Fruit fly (Drosophila melanogaster) whole organism, prepupa: ENCODE results near the gene CG9760.

Experiments used
- Blimp-1 ChIP-seq: fragments of 200-800 bp; sonication (Bioruptor generic); optimal IDR thresholded peaks from 3 replicates; lab custom pipeline; 2017; ENCODE audit warnings: missing biosample characterization, missing genetic modification characterization, mild to moderate bottlenecking, moderate library complexity, missing genetic modification reagents
- CG10631 ChIP-seq: fragments of 200-800 bp; sonication (Bioruptor generic); optimal IDR thresholded peaks from 2 replicates; lab custom pipeline; 2016; ENCODE audit warnings: missing biosample characterization, missing genetic modification characterization
- CG10669 ChIP-seq: fragments of 200-800 bp; sonication (Bioruptor generic); optimal IDR thresholded peaks from 3 replicates; lab custom pipeline; 2018; ENCODE audit warnings: missing biosample characterization, mild to moderate bottlenecking, missing genetic modification characterization, moderate library complexity
- CG11294 ChIP-seq: fragments of 200-800 bp; sonication (Bioruptor generic); IDR thresholded peaks from 2 replicates; pipeline ENCODE4 v1.3.6; 2022; ENCODE audit warnings: missing biosample characterization, missing genetic modification characterization
- CG11902 ChIP-seq: fragments of 200-800 bp; sonication (Bioruptor generic); optimal IDR thresholded peaks from 3 replicates; lab custom pipeline; 2016; ENCODE audit warnings: missing biosample characterization, missing genetic modification characterization
- CG1621 ChIP-seq: fragments of 200-800 bp; sonication (Bioruptor generic); optimal IDR thresholded peaks from 3 replicates; lab custom pipeline; 2018; ENCODE audit warnings: missing biosample characterization, mild to moderate bottlenecking, missing genetic modification characterization
- CG16779 ChIP-seq: fragments of 200-800 bp; sonication (Bioruptor generic); optimal IDR thresholded peaks from 3 replicates; lab custom pipeline; 2017; ENCODE audit warnings: missing biosample characterization, mild to moderate bottlenecking, missing genetic modification characterization
- CG31627 ChIP-seq: fragments of 200-800 bp; sonication (Bioruptor generic); optimal IDR thresholded peaks from 3 replicates; lab custom pipeline; 2016; ENCODE audit warnings: missing biosample characterization, missing genetic modification characterization
- CG34406 ChIP-seq: fragments of 200-800 bp; sonication (Bioruptor generic); optimal IDR thresholded peaks from 3 replicates; lab custom pipeline; 2016; ENCODE audit warnings: missing biosample characterization, missing genetic modification characterization
- CG4318 ChIP-seq: fragments of 200-800 bp; sonication (Bioruptor generic); optimal IDR thresholded peaks from 3 replicates; lab custom pipeline; 2017; ENCODE audit warnings: missing biosample characterization, mild to moderate bottlenecking, missing genetic modification characterization
- CG6163 ChIP-seq: fragments of 200-800 bp; sonication (Bioruptor generic); IDR thresholded peaks from 3 replicates; pipeline ENCODE4 v1.3.6; 2022; ENCODE audit warnings: missing biosample characterization, missing genetic modification characterization
- CG6792 ChIP-seq: fragments of 200-800 bp; sonication (Bioruptor generic); optimal IDR thresholded peaks from 3 replicates; lab custom pipeline; 2016; ENCODE audit warnings: missing biosample characterization, missing genetic modification characterization
- CG6808 ChIP-seq: fragments of 200-800 bp; sonication (Bioruptor generic); optimal IDR thresholded peaks from 3 replicates; lab custom pipeline; 2017; ENCODE audit warnings: missing biosample characterization, missing genetic modification characterization, mild to moderate bottlenecking, moderate library complexity, missing genetic modification reagents
- CG6854 ChIP-seq: fragments of 200-800 bp; sonication (Bioruptor generic); optimal IDR thresholded peaks from 2 replicates; lab custom pipeline; 2017; ENCODE audit warnings: missing biosample characterization, mild to moderate bottlenecking, missing genetic modification characterization
- CG8119 ChIP-seq: fragments of 200-800 bp; sonication (Bioruptor generic); IDR thresholded peaks from 3 replicates; pipeline ENCODE4 v1.3.6; 2022; ENCODE audit warnings: missing biosample characterization, missing genetic modification characterization
- CG8319 ChIP-seq: fragments of 200-800 bp; sonication (Bioruptor generic); optimal IDR thresholded peaks from 3 replicates; lab custom pipeline; 2016; ENCODE audit warnings: missing biosample characterization, missing genetic modification characterization
- Eip75B ChIP-seq: fragments of 200-800 bp; sonication (Bioruptor generic); optimal IDR thresholded peaks from 3 replicates; lab custom pipeline; 2016; ENCODE audit warnings: missing biosample characterization, missing genetic modification characterization
- Eip78C ChIP-seq: fragments of 200-800 bp; sonication (Bioruptor generic); peaks from one replicate; lab custom pipeline; 2016; ENCODE audit warnings: missing biosample characterization, missing genetic modification characterization
- Ets96B ChIP-seq: fragments of 200-800 bp; optimal IDR thresholded peaks from 2 replicates; lab custom pipeline; 2019; ENCODE audit warnings: missing biosample characterization, mild to moderate bottlenecking, missing genetic modification characterization, moderate library complexity
- Gug ChIP-seq: fragments of 200-800 bp; sonication (Bioruptor generic); IDR thresholded peaks from 2 replicates; pipeline ENCODE4 v1.3.6; 2022; ENCODE audit warnings: missing biosample characterization, missing genetic modification characterization
- Hr39 ChIP-seq: fragments of 200-800 bp; sonication (Bioruptor generic); optimal IDR thresholded peaks from 2 replicates; lab custom pipeline; 2016; ENCODE audit warnings: missing biosample characterization, missing genetic modification characterization
- Lpt ChIP-seq: fragments of 200-800 bp; sonication (Bioruptor generic); optimal IDR thresholded peaks from 3 replicates; lab custom pipeline; 2016; ENCODE audit warnings: missing biosample characterization, missing genetic modification characterization
- Sox102F ChIP-seq: fragments of 200-800 bp; sonication (Bioruptor generic); optimal IDR thresholded peaks from 2 replicates; lab custom pipeline; 2016; ENCODE audit warnings: missing biosample characterization, mild to moderate bottlenecking, missing genetic modification characterization
- Sox14 ChIP-seq: fragments of 200-800 bp; sonication (Bioruptor generic); optimal IDR thresholded peaks from 3 replicates; lab custom pipeline; 2016; ENCODE audit warnings: missing biosample characterization, missing genetic modification characterization
- Sox15 ChIP-seq: fragments of 200-800 bp; sonication (Bioruptor generic); optimal IDR thresholded peaks from 3 replicates; lab custom pipeline; 2016; ENCODE audit warnings: missing biosample characterization, missing genetic modification characterization
- acj6 ChIP-seq: fragments of 200-800 bp; sonication (Bioruptor generic); optimal IDR thresholded peaks from 3 replicates; lab custom pipeline; 2016; ENCODE audit warnings: missing biosample characterization, missing genetic modification characterization
- eg ChIP-seq: fragments of 200-800 bp; sonication (Bioruptor generic); IDR thresholded peaks from 3 replicates; pipeline ENCODE4 v1.3.6; 2022; ENCODE audit warnings: missing biosample characterization, missing genetic modification characterization
- esn ChIP-seq: fragments of 200-800 bp; sonication (Bioruptor generic); optimal IDR thresholded peaks from 2 replicates; lab custom pipeline; 2016; ENCODE audit warnings: missing biosample characterization, mild to moderate bottlenecking, missing genetic modification characterization, moderate library complexity
- fd59A ChIP-seq: fragments of 200-800 bp; sonication (Bioruptor generic); optimal IDR thresholded peaks from 2 replicates; lab custom pipeline; 2017; ENCODE audit warnings: missing biosample characterization, mild to moderate bottlenecking, missing genetic modification characterization, missing genetic modification reagents
- fd85E ChIP-seq: fragments of 200-800 bp; sonication (Bioruptor generic); optimal IDR thresholded peaks from 3 replicates; lab custom pipeline; 2016; ENCODE audit warnings: missing biosample characterization, missing genetic modification characterization
- fkh ChIP-seq: fragments of 200-800 bp; sonication (Bioruptor generic); optimal IDR thresholded peaks from 3 replicates; lab custom pipeline; 2017; ENCODE audit warnings: missing biosample characterization, mild to moderate bottlenecking, missing genetic modification characterization, moderate library complexity
- ss ChIP-seq, 2 experiments: fragments of 200-800 bp; sonication (Bioruptor generic); optimal IDR thresholded peaks; 2 replicates in 1 of 2; 3 replicates in 1 of 2; lab custom pipeline; 2017 to 2018; ENCODE audit warnings: mild to moderate bottlenecking in 2 of 2, missing biosample characterization in 2 of 2, missing genetic modification characterization in 2 of 2, moderate library complexity in 1 of 2
- svp ChIP-seq: fragments of 200-800 bp; sonication (Bioruptor generic); peaks from one replicate; lab custom pipeline; 2016; ENCODE audit warnings: missing biosample characterization, missing genetic modification characterization
- vri ChIP-seq: fragments of 200-800 bp; sonication (Bioruptor generic); optimal IDR thresholded peaks from 3 replicates; lab custom pipeline; 2016; ENCODE audit warnings: missing biosample characterization, mild to moderate bottlenecking, missing genetic modification characterization

The CG9760 gene

dm6 chr3L:12124138-12124583 is 39.4 kb downstream of the CG9760 start (continued):
- TF ChIP-seq CG10669 (GFP tag; lab: Kevin White, UChicago) = no peak
- TF ChIP-seq esn (GFP tag; lab: Kevin White, UChicago) = no peak
- TF ChIP-seq eg = no peak
- TF ChIP-seq CG6163 (GFP tag; lab: Robert Waterston, UW) = peak; percentile 53; the same call in 2 of the 3 replicates
- no peak for TF ChIP-seq CG31627 (GFP tag; lab: Kevin White, UChicago)
- peak; percentile 3 for TF ChIP-seq vri (GFP tag; lab: Kevin White, UChicago)
- TF ChIP-seq CG1621 (tag; lab: Kevin White, UChicago) = peak; percentile 29
- 0 out of 3 replicates have a peak, but pooled peaks have one; percentile 43 for TF ChIP-seq CG8119 (GFP tag; lab: Robert Waterston, UW)
- no peak for TF ChIP-seq Lpt (GFP tag; lab: Kevin White, UChicago)
- TF ChIP-seq acj6 (GFP tag; lab: Kevin White, UChicago) = no peak
- TF ChIP-seq CG11902 (GFP tag; lab: Kevin White, UChicago) = no peak
- TF ChIP-seq CG8319 (GFP tag; lab: Kevin White, UChicago) = no peak
- TF ChIP-seq CG16779 (tag; lab: Kevin White, UChicago) = peak; percentile 54
- TF ChIP-seq Gug = no peak
- TF ChIP-seq fkh (GFP tag; lab: Kevin White, UChicago) = peak; percentile 95
- TF ChIP-seq fd85E (GFP tag; lab: Kevin White, UChicago) = no peak
- no peak for TF ChIP-seq Sox102F
- peak; percentile 62 to 64 for TF ChIP-seq ss (GFP tag; optimal IDR thresholded peaks at IDR 0.05; lab: Kevin White, UChicago)
- TF ChIP-seq CG4318 (GFP tag; lab: Kevin White, UChicago) = no peak
- no peak for TF ChIP-seq Sox15 (GFP tag; lab: Kevin White, UChicago)

- no peak for TF ChIP-seq Hr39
- no peak for TF ChIP-seq CG6792 (GFP tag; lab: Kevin White, UChicago)
- no peak for TF ChIP-seq esn (GFP tag; lab: Kevin White, UChicago)
- TF ChIP-seq Sox102F = no peak
- TF ChIP-seq fd59A (GFP tag; lab: Kevin White, UChicago) = no peak
Measured at dm6 chr3L:12122891-12123290, 40.6 kb downstream of the CG9760 start.

dm6 chr3L:12119875-12120485 is 43.6 kb downstream of the CG9760 start, which contains the start of gene CG11560:
CG11560 (plus strand) TSS chr3L:12120019.
- TF ChIP-seq CG6792 (GFP tag; lab: Kevin White, UChicago) = no peak
- peak; percentile 20 for TF ChIP-seq Eip78C (GFP tag; lab: Kevin White, UChicago)
- TF ChIP-seq fkh (GFP tag; lab: Kevin White, UChicago) = no peak
- no peak for TF ChIP-seq svp (GFP tag; lab: Kevin White, UChicago)

dm6 chr3L:12118631-12119030 is 44.9 kb downstream of the CG9760 start:
- TF ChIP-seq Sox15 (GFP tag; lab: Kevin White, UChicago) (no peak), Ets96B (tag; lab: Kevin White, UChicago) (no peak), CG10631 (GFP tag; lab: Kevin White, UChicago) (no peak), Sox102F (no peak), svp (GFP tag; lab: Kevin White, UChicago) (peak; percentile 97)

- TF ChIP-seq fd85E (GFP tag; lab: Kevin White, UChicago) (no peak), Eip75B (GFP tag; lab: Kevin White, UChicago) (no peak), fkh (GFP tag; lab: Kevin White, UChicago) (peak; percentile 26), CG11902 (GFP tag; lab: Kevin White, UChicago) (no peak), CG11294 (GFP tag; lab: Robert Waterston, UW) (no peak), CG6808 (GFP tag; lab: Kevin White, UChicago) (no peak), Sox14 (GFP tag; lab: Kevin White, UChicago) (no peak), esn (GFP tag; lab: Kevin White, UChicago) (peak; percentile 17), CG34406 (no peak), CG10631 (GFP tag; lab: Kevin White, UChicago) (no peak), ss (GFP tag; optimal IDR thresholded peaks at IDR 0.05; lab: Kevin White, UChicago) (no peak), fd59A (GFP tag; lab: Kevin White, UChicago) (no peak), CG6854 (GFP tag; lab: Kevin White, UChicago) (no peak), CG8319 (GFP tag; lab: Kevin White, UChicago) (no peak), Eip78C (GFP tag; lab: Kevin White, UChicago) (peak; percentile 46), CG8119 (GFP tag; lab: Robert Waterston, UW) (no peak), Blimp-1 (GFP tag; lab: Kevin White, UChicago) (no peak)
- TF ChIP-seq, all 60 proteins: peak for 3
Measured at dm6 chr3L:12118156-12118555, 45.4 kb downstream of the CG9760 start, which contains the start of gene ssp. ssp (plus strand) TSS chr3L:12118257.
